Fruit fly (Drosophila melanogaster): Measurements from ENCODE around the gene CycT.
A peak's percentile ranks its signal among the peaks of the same experiment; 100 is the strongest.

CycT gene

DNA sequence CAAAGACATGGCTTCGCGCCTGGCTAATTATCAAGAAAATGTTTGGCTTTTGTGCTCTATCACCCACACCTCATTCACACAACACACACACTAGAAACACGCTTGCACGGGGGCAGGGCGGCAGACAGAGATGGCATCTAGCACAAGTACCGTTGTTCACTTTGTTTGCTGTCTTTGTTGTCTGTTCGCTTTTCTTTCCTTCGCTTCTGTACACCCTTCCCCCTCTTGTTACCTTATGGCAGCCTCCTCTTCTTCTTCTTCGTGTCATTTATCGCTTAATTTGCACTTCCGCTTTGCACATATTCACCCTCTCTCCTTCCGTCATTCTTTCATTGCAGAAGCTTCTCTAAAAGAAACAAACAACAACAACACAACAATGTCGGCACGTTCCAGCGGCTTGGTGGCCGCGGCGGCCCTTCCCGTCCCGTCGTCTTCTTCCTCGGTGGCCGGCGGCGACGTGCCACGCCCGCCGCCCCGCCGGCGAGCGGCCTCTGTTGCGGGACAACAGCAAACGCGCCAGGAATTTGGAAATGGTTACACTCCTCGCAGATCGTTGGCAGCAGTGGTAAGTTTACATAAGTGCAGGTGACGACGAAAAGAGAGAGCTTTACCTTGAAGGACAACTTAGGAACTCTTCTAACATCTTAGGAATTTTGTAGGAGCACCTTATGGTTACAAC, 27.0 kb downstream of the CycT start:
- no peak for TF ChIP-seq CG10631 (GFP tag; optimal IDR thresholded peaks at IDR 0.05)
- TF ChIP-seq Eip93F (GFP tag; optimal IDR thresholded peaks at IDR 0.05): no peak
- peak; percentile 92 for TF ChIP-seq Sox14 (GFP tag; optimal IDR thresholded peaks at IDR 0.05)
- TF ChIP-seq CG8632 (GFP tag; optimal IDR thresholded peaks at IDR 0.05): no peak
- TF ChIP-seq achi (GFP tag; optimal IDR thresholded peaks at IDR 0.05): no peak
- TF ChIP-seq Sox102F (GFP tag; optimal IDR thresholded peaks at IDR 0.05): no peak
- TF ChIP-seq CG9139 (GFP tag; optimal IDR thresholded peaks at IDR 0.05): no peak
- TF ChIP-seq CG1621 (tag; optimal IDR thresholded peaks at IDR 0.05): no peak
- TF ChIP-seq fkh (GFP tag; optimal IDR thresholded peaks at IDR 0.05): peak; percentile 63
- TF ChIP-seq CG32006 (GFP tag; optimal IDR thresholded peaks at IDR 0.05): no peak
- no peak for TF ChIP-seq CG6276 (GFP tag; optimal IDR thresholded peaks at IDR 0.05)
- no peak for TF ChIP-seq CG11762 (GFP tag; optimal IDR thresholded peaks at IDR 0.05; ENCODE audit: insufficient read depth)
- TF ChIP-seq Eip75B (GFP tag; optimal IDR thresholded peaks at IDR 0.05): no peak
- no peak for TF ChIP-seq CG4318 (GFP tag; optimal IDR thresholded peaks at IDR 0.05)
- TF ChIP-seq CG6163 (GFP tag; IDR thresholded peaks at IDR 0.05): peak; percentile 52; the same call in 2 of the 3 replicates
- TF ChIP-seq CG10669 (GFP tag; optimal IDR thresholded peaks at IDR 0.05): no peak
- no peak for TF ChIP-seq Met (GFP tag; optimal IDR thresholded peaks at IDR 0.05)
- no peak for TF ChIP-seq topi (GFP tag; optimal IDR thresholded peaks at IDR 0.05)
- TF ChIP-seq fd59A (GFP tag; optimal IDR thresholded peaks at IDR 0.05): no peak
- peak; percentile 72 for TF ChIP-seq svp (GFP tag)
- peak; percentile 13 for TF ChIP-seq dsx (GFP tag; optimal IDR thresholded peaks at IDR 0.05; ENCODE audit: poor library complexity, severe bottlenecking)
- no peak for TF ChIP-seq Gug (GFP tag; IDR thresholded peaks at IDR 0.05)
- peak; percentile 47 for TF ChIP-seq Eip78C (GFP tag)
- peak; percentile 18 for TF ChIP-seq CG6808 (GFP tag; optimal IDR thresholded peaks at IDR 0.05)

DNA sequence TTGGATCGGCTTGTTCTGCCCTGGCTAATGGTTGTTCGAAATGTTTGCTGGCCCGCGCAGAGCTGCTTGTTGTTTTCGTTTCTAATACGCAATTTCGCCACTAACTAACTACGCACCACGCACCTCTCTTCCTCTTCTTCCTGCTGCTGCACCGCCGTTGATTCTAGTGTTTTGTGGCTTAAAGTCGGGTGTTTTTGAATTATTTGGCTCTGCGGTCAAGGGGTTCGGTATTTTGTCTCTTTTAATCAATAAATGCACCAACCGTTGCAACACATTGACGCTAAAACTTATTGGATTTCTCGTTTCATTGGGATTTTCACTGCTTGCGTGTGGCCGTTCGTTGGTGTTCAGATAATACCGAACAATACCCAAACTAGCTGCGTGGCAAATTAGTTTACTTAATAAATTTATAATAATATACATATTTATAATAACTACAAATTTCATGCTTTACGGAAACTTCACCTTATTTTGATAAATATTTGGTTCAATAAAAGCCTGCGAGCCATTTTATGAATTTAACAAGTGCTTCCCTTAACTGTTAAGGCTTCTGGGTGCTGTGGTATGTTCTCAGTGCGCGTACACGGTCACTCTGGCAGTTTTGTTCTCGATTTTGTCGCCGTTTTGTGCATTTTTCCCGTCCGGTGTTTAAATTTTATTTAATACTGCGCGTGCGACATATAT, 27.9 kb downstream of the CycT start, which contains the start of the genes Edc3 and Nedd4:
Edc3 (minus strand) TSS at position 351 of the 684 bp plus-strand sequence.
Nedd4 (plus strand) TSS at position 571 of the 684 bp plus-strand sequence.
- TF ChIP-seq salr (GFP tag; optimal IDR thresholded peaks at IDR 0.05) (no peak), OdsH (GFP tag; optimal IDR thresholded peaks at IDR 0.05) (no peak), CG10669 (GFP tag; optimal IDR thresholded peaks at IDR 0.05) (no peak), Met (GFP tag; optimal IDR thresholded peaks at IDR 0.05) (no peak), fkh (GFP tag; optimal IDR thresholded peaks at IDR 0.05) (peak; percentile 69), CG15336 (GFP tag; IDR thresholded peaks at IDR 0.05) (no peak), spab (GFP tag; optimal IDR thresholded peaks at IDR 0.05) (no peak), Sox14 (GFP tag; optimal IDR thresholded peaks at IDR 0.05) (no peak), CG3032 (tag; optimal IDR thresholded peaks at IDR 0.05) (peak; percentile 40), Hr4 (GFP tag; optimal IDR thresholded peaks at IDR 0.05) (no peak), dac (GFP tag; optimal IDR thresholded peaks at IDR 0.05) (no peak), vri (GFP tag; optimal IDR thresholded peaks at IDR 0.05) (peak; percentile 1), CG6854 (GFP tag; optimal IDR thresholded peaks at IDR 0.05) (no peak), Sox102F (GFP tag; optimal IDR thresholded peaks at IDR 0.05) (no peak), CG8319 (GFP tag; optimal IDR thresholded peaks at IDR 0.05) (no peak), Eip93F (GFP tag; optimal IDR thresholded peaks at IDR 0.05) (no peak), ss (GFP tag; optimal IDR thresholded peaks at IDR 0.05) (no peak), pdm3 (GFP tag; optimal IDR thresholded peaks at IDR 0.05) (no peak), CG6163 (GFP tag; IDR thresholded peaks at IDR 0.05) (no peak), Gug (GFP tag; IDR thresholded peaks at IDR 0.05) (no peak), CG6808 (GFP tag; optimal IDR thresholded peaks at IDR 0.05) (no peak)
